Worm (Caenorhabditis elegans): Measurements from ENCODE around the gene F47B10.6.
A peak's percentile ranks its signal among the peaks of the same experiment; 100 is the strongest.

F47B10.6 gene

ce11 chrX:10903416-10903815 lies 15.1 kb downstream of the F47B10.6 start:
- TF ChIP-seq unc-62 (GFP tag; optimal IDR thresholded peaks at IDR 0.05) (no peak), nhr-25 (tag; optimal IDR thresholded peaks at IDR 0.05) (no peak), elt-2 (tag; optimal IDR thresholded peaks at IDR 0.05) (peak; percentile 27), nhr-23 (tag; optimal IDR thresholded peaks at IDR 0.05) (peak; percentile 16)

ce11 chrX:10907418-10907817 lies 19.1 kb downstream of the F47B10.6 start:
- TF ChIP-seq pqm-1 (tag; optimal IDR thresholded peaks at IDR 0.05) (no peak), egl-5 (tag; optimal IDR thresholded peaks at IDR 0.05) (peak; percentile 63), ztf-11 (tag; optimal IDR thresholded peaks at IDR 0.05) (no peak), nhr-12 (tag; optimal IDR thresholded peaks at IDR 0.05) (no peak)

ce11 chrX:10909661-10910060 lies 21.4 kb downstream of the F47B10.6 start:
- no peak for TF ChIP-seq nhr-77 (tag; optimal IDR thresholded peaks at IDR 0.05)
- no peak for TF ChIP-seq sea-2 (GFP tag; optimal IDR thresholded peaks at IDR 0.05)
- TF ChIP-seq elt-1 (tag; optimal IDR thresholded peaks at IDR 0.05) = no peak
- no peak for TF ChIP-seq ZK546.5 (tag; optimal IDR thresholded peaks at IDR 0.05)
- TF ChIP-seq mdl-1 (tag; optimal IDR thresholded peaks at IDR 0.05) = no peak
- TF ChIP-seq pqm-1 (tag; optimal IDR thresholded peaks at IDR 0.05) = no peak
- TF ChIP-seq aly-2 (tag; optimal IDR thresholded peaks at IDR 0.05) = no peak
- no peak for TF ChIP-seq unc-62 (GFP tag; optimal IDR thresholded peaks at IDR 0.05)
- no peak for TF ChIP-seq lsy-12 (tag; optimal IDR thresholded peaks at IDR 0.05)
- TF ChIP-seq egl-5 (tag; optimal IDR thresholded peaks at IDR 0.05) = peak; percentile 35
- TF ChIP-seq zag-1 (tag; optimal IDR thresholded peaks at IDR 0.05) = no peak
- peak; percentile 30 for TF ChIP-seq nfya-1 (tag; optimal IDR thresholded peaks at IDR 0.05; ENCODE audit: insufficient read depth)
- no peak for TF ChIP-seq nhr-11 (tag; optimal IDR thresholded peaks at IDR 0.05)
- no peak for TF ChIP-seq ceh-82 (tag; optimal IDR thresholded peaks at IDR 0.05)
- TF ChIP-seq egl-27 (tag; optimal IDR thresholded peaks at IDR 0.05) = no peak

DNA sequence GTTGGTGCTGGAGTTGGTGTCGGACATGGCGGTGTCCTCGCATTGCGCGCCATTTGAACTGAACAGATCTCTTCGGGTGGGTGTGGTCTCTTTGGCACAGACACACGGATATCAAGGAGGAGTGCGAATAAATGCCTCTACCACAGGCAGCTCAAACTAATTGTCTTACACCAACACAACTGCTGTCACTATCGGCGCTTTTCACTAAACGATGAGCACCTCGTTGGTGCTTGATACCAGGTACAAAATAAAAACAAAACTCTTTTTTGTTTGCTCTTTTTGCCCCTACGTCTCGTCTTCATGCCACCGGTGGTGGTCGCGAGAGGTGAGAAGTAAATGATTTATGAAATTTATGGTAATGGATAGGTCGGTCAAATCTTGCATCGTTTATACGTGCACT lies 22.4 kb downstream of the F47B10.6 start, which contains the start of gene F47B10.8:
TSS of gene F47B10.8 (minus strand) at position 101 of the 400 bp plus-strand sequence.
- no peak for TF ChIP-seq nhr-43 (tag; optimal IDR thresholded peaks at IDR 0.05; ENCODE audit: poor library complexity, severe bottlenecking)
- TF ChIP-seq ceh-16 (tag; optimal IDR thresholded peaks at IDR 0.05) = no peak
- no peak for TF ChIP-seq zag-1 (tag; optimal IDR thresholded peaks at IDR 0.05)
- TF ChIP-seq egl-5 (tag; optimal IDR thresholded peaks at IDR 0.05) = no peak
- no peak for TF ChIP-seq pqm-1 (tag; optimal IDR thresholded peaks at IDR 0.05)
- TF ChIP-seq skn-1 (tag; optimal IDR thresholded peaks at IDR 0.05) = no peak
- no peak for TF ChIP-seq ceh-82 (tag; optimal IDR thresholded peaks at IDR 0.05)
- no peak for TF ChIP-seq ceh-9 (tag; optimal IDR thresholded peaks at IDR 0.05)
- no peak for TF ChIP-seq jun-1 (tag; optimal IDR thresholded peaks at IDR 0.05)
- TF ChIP-seq lsy-12 (tag; optimal IDR thresholded peaks at IDR 0.05) = no peak
- TF ChIP-seq pha-4 (tag; optimal IDR thresholded peaks at IDR 0.05) = no peak
- no peak for TF ChIP-seq nhr-25 (tag; optimal IDR thresholded peaks at IDR 0.05)
- no peak for TF ChIP-seq fkh-2 (tag; optimal IDR thresholded peaks at IDR 0.05)
- no peak for TF ChIP-seq R02D3.7 (tag; optimal IDR thresholded peaks at IDR 0.05)
- no peak for TF ChIP-seq lin-39 (tag; optimal IDR thresholded peaks at IDR 0.05)
- no peak for TF ChIP-seq ZK546.5 (tag; optimal IDR thresholded peaks at IDR 0.05)
- TF ChIP-seq unc-62 (GFP tag; optimal IDR thresholded peaks at IDR 0.05) = no peak
- TF ChIP-seq mml-1 (tag; optimal IDR thresholded peaks at IDR 0.05) = no peak
- no peak for TF ChIP-seq ztf-11 (tag; optimal IDR thresholded peaks at IDR 0.05)

DNA sequence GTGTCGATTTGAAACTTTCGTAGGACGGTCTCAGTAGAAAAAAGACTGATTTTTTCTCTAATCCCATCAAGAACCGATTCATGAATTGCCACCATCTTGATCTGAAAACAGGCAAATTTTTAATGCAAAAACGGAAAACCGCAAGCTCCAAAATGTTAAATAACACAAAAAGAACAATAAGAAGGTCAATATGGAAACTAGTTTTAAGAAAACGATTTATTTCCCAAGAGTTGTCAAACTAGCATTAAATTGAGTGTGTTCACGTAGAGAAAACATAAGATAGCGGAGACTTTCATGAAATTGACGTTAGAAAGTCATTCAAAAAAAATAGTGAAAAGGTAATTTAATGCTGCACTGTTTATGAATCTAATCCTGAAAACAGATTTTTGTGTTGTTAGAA lies 25.7 kb downstream of the F47B10.6 start, which contains the start of gene F47B10.9:
TSS of gene F47B10.9 (minus strand) at position 101 of the 400 bp plus-strand sequence.
- no peak for TF ChIP-seq elt-1 (tag; optimal IDR thresholded peaks at IDR 0.05)
- no peak for TF ChIP-seq ceh-9 (tag; optimal IDR thresholded peaks at IDR 0.05)
- TF ChIP-seq ztf-4 (tag; optimal IDR thresholded peaks at IDR 0.05) = no peak
- no peak for TF ChIP-seq ama-1 (optimal IDR thresholded peaks at IDR 0.05)
- TF ChIP-seq fkh-2 (tag; optimal IDR thresholded peaks at IDR 0.05) = no peak
- no peak for TF ChIP-seq egl-27 (tag; optimal IDR thresholded peaks at IDR 0.05)
- TF ChIP-seq egl-5 (tag; optimal IDR thresholded peaks at IDR 0.05) = no peak
- TF ChIP-seq pha-4 (tag; optimal IDR thresholded peaks at IDR 0.05) = no peak
- no peak for TF ChIP-seq sea-2 (GFP tag; optimal IDR thresholded peaks at IDR 0.05)
- TF ChIP-seq aly-2 (tag; optimal IDR thresholded peaks at IDR 0.05) = no peak
- no peak for TF ChIP-seq nhr-25 (tag; optimal IDR thresholded peaks at IDR 0.05)
- TF ChIP-seq mml-1 (tag; optimal IDR thresholded peaks at IDR 0.05) = no peak
- TF ChIP-seq jun-1 (tag; optimal IDR thresholded peaks at IDR 0.05) = no peak
- no peak for TF ChIP-seq ceh-82 (tag; optimal IDR thresholded peaks at IDR 0.05)
- no peak for TF ChIP-seq eor-1 (tag; optimal IDR thresholded peaks at IDR 0.05)
- no peak for TF ChIP-seq nhr-28 (tag; optimal IDR thresholded peaks at IDR 0.05)
- TF ChIP-seq unc-39 (tag; optimal IDR thresholded peaks at IDR 0.05) = no peak

Data from whole organism, L3 larva.